Fruit fly (Drosophila melanogaster) whole organism, wandering third instar larva: Measurements from ENCODE around the gene CG6621.

Experiments used
- Abd-B ChIP-seq: fragments of >200 bp; optimal IDR thresholded peaks from 2 replicates; lab custom pipeline; 2017; ENCODE audit warnings: missing biosample characterization, missing genetic modification characterization
- Dif ChIP-seq: fragments of 200-275, 200-300 bp; sonication (Bioruptor generic); optimal IDR thresholded peaks from 2 replicates; lab custom pipeline; 2018; ENCODE audit warnings: missing biosample characterization, missing genetic modification characterization; ENCODE audit not compliant: partially characterized antibody
- fru ChIP-seq: fragments of 200-800 bp; sonication (Bioruptor generic); optimal IDR thresholded peaks from 3 replicates; lab custom pipeline; 2016; ENCODE audit warnings: missing biosample characterization, mild to moderate bottlenecking, missing genetic modification characterization
- psq ChIP-seq: fragments of 200-800 bp; sonication (Bioruptor generic); optimal IDR thresholded peaks from 3 replicates; lab custom pipeline; 2017; ENCODE audit warnings: missing biosample characterization, mild to moderate bottlenecking, missing genetic modification characterization, moderate library complexity
- usp ChIP-seq: fragments of >200 bp; optimal IDR thresholded peaks from 2 replicates; lab custom pipeline; 2017; ENCODE audit warnings: missing biosample characterization, missing genetic modification characterization

dm6 chr3R:10881824-10882559 lies 11.3 kb downstream of the CG6621 start, which contains the start of gene Tpc1:
- TF ChIP-seq Abd-B (GFP tag; lab: Kevin White, UChicago) = no peak
- TF ChIP-seq usp = no peak
- peak; percentile 82 for TF ChIP-seq fru (GFP tag; lab: Kevin White, UChicago)
- TF ChIP-seq psq = peak; percentile 2
- no peak for TF ChIP-seq Dif
